Worm (Caenorhabditis elegans) whole organism, L4/young adult: ENCODE measurements around the gene flor-1.
A peak's percentile ranks its signal among the peaks of the same experiment; 100 is the strongest.
"Not testable (repeated sequence)": the region's sequence is repeated elsewhere in the genome, so short reads cannot be mapped to it uniquely, and the experiment has no call there.

ENCODE experiments used
- W03F9.2 ChIP-seq: fragments of 150-350 bp; optimal IDR thresholded peaks from 2 replicates; lab custom pipeline; 2014; ENCODE audit warnings: missing biosample characterization, missing genetic modification characterization
- dao-5 ChIP-seq: sonication (generic microtip); optimal IDR thresholded peaks from 2 replicates; lab custom pipeline; 2016; ENCODE audit warnings: missing genotype, missing genetic modification characterization, moderate library complexity, missing compliant biosample characterization
- him-1 ChIP-seq: sonication (generic microtip); optimal IDR thresholded peaks from 2 replicates; lab custom pipeline; 2016; ENCODE audit warnings: missing genotype, missing genetic modification reagents, missing genetic modification characterization, missing compliant biosample characterization

The flor-1 gene

ce11 chrV:15136772-15137171 lies 17.4 kb upstream of the flor-1 start, which contains the start of gene aipl-1:
Gene aipl-1, minus strand, starts transcription at chrV:15136801.
- TF ChIP-seq him-1 (tag; lab: Kevin White, UChicago) (no peak), W03F9.2 (peak; percentile 65)

- no peak for TF ChIP-seq him-1 (tag; lab: Kevin White, UChicago)
- TF ChIP-seq W03F9.2 = no peak
- no peak for TF ChIP-seq dao-5 (tag; lab: Kevin White, UChicago)
Measured at ce11 chrV:15133812-15134211, 14.4 kb upstream of the flor-1 start.

ce11 chrV:15132423-15132822 lies 13.0 kb upstream of the flor-1 start, which contains the start of gene str-171:
Gene str-171, minus strand, starts transcription at chrV:15132523.
- TF ChIP-seq him-1 (tag; lab: Kevin White, UChicago) (no peak), dao-5 (tag; lab: Kevin White, UChicago) (no peak), W03F9.2 (no peak)

- no peak for TF ChIP-seq him-1 (tag; lab: Kevin White, UChicago)
- no peak for TF ChIP-seq dao-5 (tag; lab: Kevin White, UChicago)
- TF ChIP-seq W03F9.2 = no peak
Measured at ce11 chrV:15127955-15128354, 8.5 kb upstream of the flor-1 start, which contains the start of gene srr-7. Gene srr-7, plus strand, starts transcription at chrV:15128255.

- TF ChIP-seq dao-5 (tag; lab: Kevin White, UChicago) (no peak), W03F9.2 (no peak), him-1 (tag; lab: Kevin White, UChicago) (no peak)
Measured at ce11 chrV:15127413-15127812, 8.0 kb upstream of the flor-1 start, which contains the start of gene srj-27. Gene srj-27, minus strand, starts transcription at chrV:15127513.

DNA sequence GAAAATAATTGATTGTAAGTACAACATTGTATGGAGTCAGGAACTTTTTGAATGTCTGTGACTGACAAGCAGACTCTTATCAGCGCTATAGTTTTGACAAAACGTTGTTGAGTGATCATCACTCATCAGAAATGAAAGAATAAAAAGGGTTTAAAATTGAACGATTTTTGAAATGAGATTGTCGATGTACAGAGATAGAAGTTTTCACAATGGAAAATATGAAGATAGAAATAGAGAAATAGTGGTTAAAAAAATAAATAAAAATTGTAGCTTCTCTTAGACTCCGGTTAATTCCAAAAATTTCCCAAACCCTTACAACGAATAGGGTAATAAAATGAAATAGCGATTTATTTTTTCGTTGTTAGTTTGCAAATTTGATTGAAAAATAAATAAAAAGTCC lies 5.7 kb upstream of the flor-1 start, which contains the start of gene ugt-30:
Gene ugt-30, minus strand, starts transcription at position 101 of the 400 bp plus-strand sequence.
- not testable (repeated sequence) for TF ChIP-seq him-1 (tag; lab: Kevin White, UChicago); dao-5 (tag; lab: Kevin White, UChicago); W03F9.2

DNA sequence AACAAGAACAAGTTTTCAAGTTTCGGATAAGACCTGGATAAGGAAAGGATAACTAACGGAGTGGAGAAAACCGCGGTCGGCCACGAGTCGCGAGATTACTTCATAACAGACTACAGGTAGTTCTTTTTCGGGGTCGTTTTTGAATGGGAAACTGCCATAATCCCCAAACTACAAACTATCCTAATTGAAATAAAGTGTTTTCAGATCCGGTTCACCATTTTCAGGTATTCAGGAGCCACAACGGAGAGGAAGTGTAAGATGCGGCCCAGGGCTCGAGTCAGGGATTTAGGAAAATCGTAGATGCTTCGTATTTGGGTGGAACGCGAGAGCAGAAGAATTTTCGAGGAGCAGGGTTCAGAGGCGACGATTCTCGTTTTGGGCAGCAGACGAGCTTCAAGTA lies 3.4 kb downstream of the flor-1 start, which contains the start of gene T01G5.8:
Gene T01G5.8, plus strand, starts transcription at position 301 of the 400 bp plus-strand sequence.
- TF ChIP-seq him-1 (tag; lab: Kevin White, UChicago); W03F9.2; dao-5 (tag; lab: Kevin White, UChicago): not testable (repeated sequence)

- TF ChIP-seq him-1 (tag; lab: Kevin White, UChicago) (no peak), dao-5 (tag; lab: Kevin White, UChicago) (no peak), W03F9.2 (no peak)
Measured at ce11 chrV:15113992-15114391, 5.4 kb downstream of the flor-1 start, which contains the start of gene T01G5.6. Gene T01G5.6, minus strand, starts transcription at chrV:15114092.

DNA sequence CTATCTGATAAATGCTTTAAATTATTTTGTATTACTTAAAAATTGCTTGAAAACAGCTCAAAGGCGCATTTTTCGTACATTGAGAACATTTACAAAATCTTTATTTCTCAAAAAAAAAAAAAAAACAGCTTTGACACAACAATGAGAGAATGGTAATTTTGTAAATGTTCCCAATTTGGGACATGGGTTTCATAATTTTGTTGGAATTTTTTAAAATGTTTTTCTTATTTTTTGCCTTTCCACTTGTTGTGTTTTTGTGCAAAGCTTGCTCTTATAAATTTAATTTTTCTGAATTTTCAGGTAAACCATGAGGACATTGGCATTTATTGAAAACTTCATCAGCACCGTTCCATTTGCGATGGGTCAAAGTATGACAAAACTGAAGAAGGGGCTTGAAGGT lies 7.8 kb downstream of the flor-1 start, which contains the start of gene T01G5.7:
Gene T01G5.7, plus strand, starts transcription at position 301 of the 400 bp plus-strand sequence.
- TF ChIP-seq dao-5 (tag; lab: Kevin White, UChicago) (no peak), him-1 (tag; lab: Kevin White, UChicago) (no peak), W03F9.2 (no peak)

DNA sequence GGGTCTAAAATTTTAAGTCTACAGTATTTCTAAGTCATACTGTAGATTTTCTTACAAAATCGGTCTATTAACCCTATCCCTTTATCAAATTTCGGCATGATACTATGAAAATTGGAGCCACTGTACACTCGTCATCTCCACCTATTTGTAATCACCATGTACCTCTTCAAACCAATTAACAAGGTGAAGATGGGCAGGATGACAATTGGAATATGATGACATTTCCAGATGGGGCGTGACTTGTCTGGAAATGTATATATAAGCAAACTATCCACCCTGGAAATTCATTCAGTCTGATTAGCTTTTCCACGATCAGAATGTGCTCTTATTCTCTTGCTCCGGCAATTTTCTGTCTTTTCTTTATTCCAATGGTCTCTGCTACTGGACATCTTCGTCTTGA lies 10.2 kb downstream of the flor-1 start, which contains the start of gene Y75B12A.2:
Gene Y75B12A.2, plus strand, starts transcription at position 301 of the 400 bp plus-strand sequence.
- TF ChIP-seq him-1 (tag; lab: Kevin White, UChicago) = no peak
- no peak for TF ChIP-seq W03F9.2
- no peak for TF ChIP-seq dao-5 (tag; lab: Kevin White, UChicago)

- not testable (repeated sequence) for TF ChIP-seq W03F9.2; dao-5 (tag; lab: Kevin White, UChicago); him-1 (tag; lab: Kevin White, UChicago)
Measured at ce11 chrV:15105893-15106598, 13.4 kb downstream of the flor-1 start, which contains the start of gene C01G10.14. Gene C01G10.14, minus strand, starts transcription at chrV:15105943.

DNA sequence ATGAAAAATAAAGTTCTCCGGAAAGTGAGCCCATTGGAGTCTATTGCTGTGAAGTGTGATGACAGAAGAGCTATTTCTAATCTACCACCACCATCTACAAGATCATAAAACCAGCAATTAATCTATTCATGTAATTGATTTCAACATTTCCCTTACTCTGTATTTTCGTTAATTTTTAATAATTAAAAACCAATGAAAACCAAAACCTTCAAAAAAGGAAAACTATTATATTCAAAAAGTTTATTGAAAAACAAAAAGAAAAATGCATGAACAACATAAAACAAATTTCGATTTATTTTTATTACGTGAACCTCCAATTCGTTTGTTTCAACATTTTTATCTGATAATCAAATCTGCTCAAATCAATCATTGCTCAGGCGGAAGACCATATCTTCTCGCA lies 20.0 kb downstream of the flor-1 start, which contains the start of gene C01G10.1:
Gene C01G10.1, plus strand, starts transcription at position 301 of the 400 bp plus-strand sequence.
- TF ChIP-seq dao-5 (tag; lab: Kevin White, UChicago) (no peak), W03F9.2 (no peak)

DNA sequence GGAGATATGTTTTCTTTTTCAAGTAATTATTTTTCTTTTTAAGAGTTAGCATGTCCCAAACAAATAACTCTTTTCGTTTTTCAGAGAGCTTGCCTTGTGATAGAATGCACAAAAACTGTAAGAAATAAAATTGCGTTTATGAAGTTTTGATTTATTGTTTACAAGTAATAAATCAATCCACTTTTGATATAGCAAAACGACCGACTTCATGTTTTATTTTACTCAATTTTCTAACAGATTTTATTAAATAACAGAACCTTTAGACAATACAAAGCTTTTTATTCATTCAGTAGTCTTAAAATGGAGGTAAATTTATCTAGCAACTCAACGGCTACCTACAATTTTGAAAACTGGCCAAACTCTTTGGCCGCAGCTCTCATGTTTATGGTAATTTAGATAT lies 24.7 kb downstream of the flor-1 start, which contains the start of gene srx-78:
Gene srx-78, plus strand, starts transcription at position 301 of the 400 bp plus-strand sequence.
- TF ChIP-seq dao-5 (tag; lab: Kevin White, UChicago) (no peak), W03F9.2 (no peak), him-1 (tag; lab: Kevin White, UChicago) (no peak)

DNA sequence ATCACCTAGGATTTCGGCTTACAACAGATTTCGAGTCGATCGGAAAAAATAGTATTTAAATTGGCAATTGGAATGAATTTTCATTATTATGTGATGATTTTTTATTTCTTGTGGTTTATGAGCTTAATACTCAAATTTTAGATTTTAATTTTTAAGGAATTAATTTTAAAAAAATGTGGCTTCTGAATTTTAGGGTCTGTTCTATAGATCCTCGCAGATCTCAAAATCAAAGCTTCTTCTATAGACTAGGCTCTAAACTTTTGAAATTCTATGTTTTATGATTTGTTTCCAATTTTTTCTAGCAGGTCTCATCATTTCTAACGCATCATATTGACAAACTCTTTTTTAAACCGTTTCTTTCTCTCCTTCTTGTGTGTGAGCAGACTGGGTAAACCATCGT lies 26.8 kb downstream of the flor-1 start, which contains the start of gene txt-12:
Gene txt-12, plus strand, starts transcription at position 301 of the 400 bp plus-strand sequence.
- TF ChIP-seq W03F9.2 = no peak
- TF ChIP-seq him-1 (tag; lab: Kevin White, UChicago) = no peak
- TF ChIP-seq dao-5 (tag; lab: Kevin White, UChicago) = no peak
